Worm (Caenorhabditis elegans) whole organism, late embryonic: Measurements from ENCODE around the gene str-9.

Source experiments
- C08G9.2 ChIP-seq: sonication (generic microtip); optimal IDR thresholded peaks from 2 replicates; lab custom pipeline; 2016; ENCODE audit warnings: mild to moderate bottlenecking, missing genetic modification characterization, moderate library complexity, missing compliant biosample characterization
- ama-1 ChIP-seq: fragments of 150-350 bp; optimal IDR thresholded peaks from 2 replicates; lab custom pipeline; 2014
- ceh-48 ChIP-seq: sonication (generic microtip); optimal IDR thresholded peaks from 2 replicates; lab custom pipeline; 2016; ENCODE audit warnings: missing genetic modification characterization, inconsistent platforms, missing compliant biosample characterization
- elt-4 ChIP-seq: sonication (generic microtip); optimal IDR thresholded peaks from 2 replicates; lab custom pipeline; 2016; ENCODE audit warnings: missing genetic modification characterization, missing compliant biosample characterization
- fkh-10 ChIP-seq: fragments of 150-350 bp; optimal IDR thresholded peaks from 2 replicates; lab custom pipeline; 2014; ENCODE audit warnings: missing biosample characterization, missing genetic modification reagents, missing genetic modification characterization
- pha-4 ChIP-seq: fragments of 150-350 bp; optimal IDR thresholded peaks from 2 replicates; lab custom pipeline; 2018; ENCODE audit warnings: missing biosample characterization, missing genetic modification reagents, missing genetic modification characterization
- zip-5 ChIP-seq: sonication (generic microtip); optimal IDR thresholded peaks from 2 replicates; lab custom pipeline; 2016; ENCODE audit warnings: missing genetic modification characterization, missing compliant biosample characterization

- TF ChIP-seq ceh-48 (no peak), elt-4 (tag; lab: Kevin White, UChicago) (no peak), zip-5 (tag; lab: Kevin White, UChicago) (no peak), ama-1 (lab: Kevin White, UChicago) (no peak), C08G9.2 (tag; lab: Kevin White, UChicago) (no peak), pha-4 (tag; lab: Kevin White, UChicago) (no peak), fkh-10 (GFP tag; lab: Kevin White, UChicago) (no peak)
These were observed 18.1 kb downstream of the str-9 start, which contains the start of gene nhr-283 for ce11 chrV:15776651-15777050.
